Fruit fly (Drosophila melanogaster) whole organism, prepupa: Measurements from ENCODE around the gene Fancd2.

ENCODE experiments used
- Gug ChIP-seq: fragments of 200-800 bp; sonication (Bioruptor generic); IDR thresholded peaks from 2 replicates; pipeline ENCODE4 v1.3.6; 2022; ENCODE audit warnings: missing biosample characterization, missing genetic modification characterization
- Smox ChIP-seq: fragments of 200-800 bp; sonication (Bioruptor generic); optimal IDR thresholded peaks from 3 replicates; lab custom pipeline; 2016; ENCODE audit warnings: missing biosample characterization, missing genetic modification characterization
- Sox102F ChIP-seq: fragments of 200-800 bp; sonication (Bioruptor generic); optimal IDR thresholded peaks from 2 replicates; lab custom pipeline; 2016; ENCODE audit warnings: missing biosample characterization, mild to moderate bottlenecking, missing genetic modification characterization
- lz ChIP-seq: fragments of 200-800 bp; sonication (Bioruptor generic); optimal IDR thresholded peaks from 3 replicates; lab custom pipeline; 2016; ENCODE audit warnings: missing biosample characterization, missing genetic modification characterization

DNA sequence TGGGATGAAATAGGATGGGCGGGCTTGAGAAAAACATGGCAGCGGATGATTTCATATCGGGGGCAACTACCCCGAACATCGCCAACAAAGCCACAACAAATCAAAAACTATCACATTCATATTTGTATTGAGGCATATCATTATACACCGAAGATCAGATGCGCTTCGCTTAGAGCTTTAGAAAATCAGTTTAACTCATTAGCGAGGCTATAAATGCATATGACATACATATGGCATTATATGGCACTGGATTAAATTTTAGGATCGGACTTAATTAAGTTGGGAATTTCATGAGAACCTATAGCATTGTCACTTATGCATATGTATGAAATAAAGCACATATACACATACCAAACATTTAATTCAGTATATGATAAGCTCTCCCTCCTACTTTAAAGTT is 30.3 kb upstream of the Fancd2 start:
- TF ChIP-seq Gug (GFP tag; lab: Robert Waterston, UW) = no peak
- no peak for TF ChIP-seq Sox102F (GFP tag; lab: Kevin White, UChicago)
- TF ChIP-seq lz (GFP tag; lab: Kevin White, UChicago) = no peak
- TF ChIP-seq Smox = no peak
